Worm (Caenorhabditis elegans) whole organism, mixed stage, embryonic: ENCODE data around the gene K07D4.9.

Experiments
- M03D4.4 ChIP-seq: sonication (generic microtip); optimal IDR thresholded peaks from 2 replicates; lab custom pipeline; 2017; ENCODE audit warnings: mild to moderate bottlenecking, missing genetic modification characterization, missing compliant biosample characterization
- bed-3 ChIP-seq: fragments of 200-800 bp; sonication (Bioruptor generic); optimal IDR thresholded peaks from 3 replicates; lab custom pipeline; 2018; ENCODE audit warnings: mild to moderate bottlenecking, missing genetic modification characterization, moderate library complexity, missing compliant biosample characterization
- blmp-1 ChIP-seq: fragments of 150-350 bp; optimal IDR thresholded peaks from 2 replicates; lab custom pipeline; 2014; ENCODE audit warnings: missing biosample characterization, missing genetic modification characterization
- ceh-39 ChIP-seq: fragments of 150-350 bp; optimal IDR thresholded peaks from 2 replicates; lab custom pipeline; 2014; ENCODE audit warnings: missing biosample characterization, missing genetic modification characterization
- elt-1 ChIP-seq: sonication (generic microtip); optimal IDR thresholded peaks from 2 replicates; lab custom pipeline; 2017; ENCODE audit warnings: missing genetic modification characterization, mild to moderate bottlenecking, missing compliant biosample characterization, antibody characterized with exemption, moderate library complexity, borderline replicate concordance; ENCODE audit not compliant: insufficient read depth
- ham-2 ChIP-seq: fragments of 200-800 bp; sonication (Bioruptor generic); optimal IDR thresholded peaks from 2 replicates; lab custom pipeline; 2018; ENCODE audit warnings: mild to moderate bottlenecking, missing genetic modification characterization, missing compliant biosample characterization
- nhr-12 ChIP-seq: fragments of 150-350 bp; optimal IDR thresholded peaks from 2 replicates; lab custom pipeline; 2014; ENCODE audit warnings: missing biosample characterization, missing genetic modification characterization
- nhr-237 ChIP-seq: fragments of 150-350 bp; optimal IDR thresholded peaks from 2 replicates; lab custom pipeline; 2014; ENCODE audit warnings: missing biosample characterization, missing genetic modification characterization
- nhr-28 ChIP-seq: fragments of 150-350 bp; optimal IDR thresholded peaks from 2 replicates; lab custom pipeline; 2014; ENCODE audit warnings: missing biosample characterization, missing genetic modification characterization
- nhr-76 ChIP-seq: sonication (generic microtip); optimal IDR thresholded peaks from 2 replicates; lab custom pipeline; 2017; ENCODE audit warnings: missing biosample characterization, missing genetic modification characterization
- snpc-4 ChIP-seq: fragments of 150-350 bp; optimal IDR thresholded peaks from 2 replicates; lab custom pipeline; 2014; ENCODE audit warnings: missing biosample characterization, missing genetic modification characterization
- unc-62 ChIP-seq: fragments of 150-350 bp; optimal IDR thresholded peaks from 2 replicates; lab custom pipeline; 2014; ENCODE audit warnings: missing biosample characterization, missing genetic modification reagents, missing genetic modification characterization
- ztf-11 ChIP-seq: fragments of 150-350 bp; optimal IDR thresholded peaks from 2 replicates; lab custom pipeline; 2014; ENCODE audit warnings: missing biosample characterization, missing genetic modification characterization

- TF ChIP-seq ztf-11 (tag; lab: Kevin White, UChicago): no peak
- no peak for TF ChIP-seq unc-62 (GFP tag; lab: Kevin White, UChicago)
- no peak for TF ChIP-seq nhr-237
- TF ChIP-seq blmp-1 (tag; lab: Kevin White, UChicago): no peak
- TF ChIP-seq bed-3: no peak
- TF ChIP-seq nhr-28 (tag; lab: Kevin White, UChicago): no peak
- TF ChIP-seq nhr-12 (tag; lab: Kevin White, UChicago): no peak
- no peak for TF ChIP-seq elt-1 (tag; lab: Kevin White, UChicago)
- TF ChIP-seq snpc-4 (tag; lab: Kevin White, UChicago): no peak
- no peak for TF ChIP-seq M03D4.4 (tag; lab: Kevin White, UChicago)
- TF ChIP-seq ham-2 (GFP tag; lab: Kevin White, UChicago): no peak
- TF ChIP-seq ceh-39 (tag; lab: Kevin White, UChicago): no peak
- no peak for TF ChIP-seq nhr-76
These were observed 27.9 kb upstream of the K07D4.9 start for ce11 chrII:4000430-4000829.
